Worm (Caenorhabditis elegans): ENCODE results near the gene str-204.

DNA sequence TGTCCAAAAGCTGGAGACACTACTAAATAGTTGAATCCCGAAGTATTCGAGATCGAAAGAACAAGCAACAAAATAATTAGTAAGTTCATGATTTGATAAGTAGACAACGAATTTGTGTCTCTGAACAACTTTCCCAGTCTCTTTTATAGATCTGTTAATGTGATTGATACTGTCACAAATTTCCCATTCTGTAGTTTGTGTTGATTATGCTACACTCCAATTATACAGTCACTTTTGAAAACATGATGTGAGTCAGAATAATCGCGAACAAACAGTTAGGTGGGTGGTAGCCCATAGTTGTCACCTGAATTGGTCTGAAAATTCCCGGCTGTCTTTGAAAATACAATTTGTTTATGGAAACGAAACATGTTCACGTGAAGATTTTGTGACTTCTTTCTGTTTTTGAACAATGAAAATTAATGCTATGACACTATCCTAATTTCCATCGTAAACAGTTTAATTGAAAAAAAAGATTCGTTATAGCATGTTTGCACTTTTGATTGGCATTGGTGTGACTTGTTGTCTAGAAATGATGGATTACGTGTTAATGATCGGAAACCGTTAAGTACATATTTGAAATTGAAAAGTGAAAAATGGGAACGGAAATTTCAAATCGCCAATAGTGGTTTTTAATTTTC, 4.1 kb downstream of the str-204 start, which contains the start of gene ugt-41:
- TF ChIP-seq tab-1 (GFP tag; IDR thresholded peaks at IDR 0.05) = no peak
- no peak for TF ChIP-seq med-1 (GFP tag; optimal IDR thresholded peaks at IDR 0.05; ENCODE audit: insufficient read depth)
- no peak for TF ChIP-seq ref-1 (GFP tag; conservative IDR thresholded peaks at IDR 0.05)
- TF ChIP-seq klf-2 (GFP tag; conservative IDR thresholded peaks at IDR 0.05) = no peak
- no peak for TF ChIP-seq cog-1 (tag; optimal IDR thresholded peaks at IDR 0.05)
- TF ChIP-seq T22C8.4 (GFP tag; IDR thresholded peaks at IDR 0.05) = no peak
- TF ChIP-seq ztf-23 (GFP tag; IDR thresholded peaks at IDR 0.05) = no peak
